Worm (Caenorhabditis elegans) whole organism, midembryonic: ENCODE results near the gene mua-6.
A peak's percentile ranks its signal among the peaks of the same experiment; 100 is the strongest.
"Not testable (repeated sequence)": the region's sequence is repeated elsewhere in the genome, so short reads cannot be mapped to it uniquely, and the experiment has no call there.

ENCODE experiments used
- T22C8.4 ChIP-seq: fragments of 200-800 bp; sonication (Bioruptor generic); IDR thresholded peaks from 2 replicates; pipeline ENCODE4 v1.3.6; 2022; ENCODE audit warnings: missing genetic modification characterization, missing compliant biosample characterization
- cog-1 ChIP-seq: sonication (generic microtip); optimal IDR thresholded peaks from 2 replicates; lab custom pipeline; 2016; ENCODE audit warnings: missing genetic modification characterization, missing compliant biosample characterization
- flt-1 ChIP-seq: fragments of 200-800 bp; sonication (Bioruptor generic); IDR thresholded peaks from 2 replicates; pipeline ENCODE4 v1.3.6; 2022; ENCODE audit warnings: missing genetic modification characterization, missing compliant biosample characterization
- klf-2 ChIP-seq: fragments of 200-800 bp; sonication (Bioruptor generic); conservative IDR thresholded peaks from 2 replicates; pipeline ENCODE4 v1.3.6; 2022; ENCODE audit warnings: missing genetic modification reagents, missing genetic modification characterization, missing compliant biosample characterization
- med-1 ChIP-seq: sonication (generic microtip); optimal IDR thresholded peaks from 2 replicates; lab custom pipeline; 2017; ENCODE audit warnings: missing genetic modification characterization, mild to moderate bottlenecking, missing compliant biosample characterization, antibody characterized with exemption, missing genetic modification reagents; ENCODE audit not compliant: insufficient read depth
- ref-1 ChIP-seq: fragments of 200-800 bp; sonication (Bioruptor generic); conservative IDR thresholded peaks from 2 replicates; pipeline ENCODE4 v1.3.6; 2022; ENCODE audit warnings: missing genetic modification reagents, missing genetic modification characterization, missing compliant biosample characterization
- tab-1 ChIP-seq: fragments of 200-800 bp; sonication (Bioruptor generic); IDR thresholded peaks from 2 replicates; pipeline ENCODE4 v1.3.6; 2022; ENCODE audit warnings: missing genetic modification characterization, missing compliant biosample characterization
- ztf-23 ChIP-seq: fragments of 200-800 bp; sonication (Bioruptor generic); IDR thresholded peaks from 2 replicates; pipeline ENCODE4 v1.3.6; 2022; ENCODE audit warnings: missing genetic modification reagents, missing genetic modification characterization, missing compliant biosample characterization
- ztf-29 ChIP-seq: fragments of 200-800 bp; sonication (Bioruptor generic); IDR thresholded peaks from 2 replicates; pipeline ENCODE4 v1.3.6; 2022; ENCODE audit warnings: missing genetic modification reagents, missing genetic modification characterization, missing compliant biosample characterization

The mua-6 gene

ce11 chrX:16258503-16258902 is 7.0 kb downstream of the mua-6 start:
- no peak for TF ChIP-seq med-1 (GFP tag; lab: Kevin White, UChicago)
- no peak for TF ChIP-seq T22C8.4
- no peak for TF ChIP-seq ref-1
- no peak for TF ChIP-seq cog-1 (tag; lab: Kevin White, UChicago)
- TF ChIP-seq klf-2 (GFP tag; lab: Robert Waterston, UW) = no peak
- no peak for TF ChIP-seq tab-1 (GFP tag; lab: Robert Waterston, UW)
- TF ChIP-seq ztf-23 (GFP tag; lab: Robert Waterston, UW) = no peak
- TF ChIP-seq ztf-29 (GFP tag; lab: Robert Waterston, UW) = no peak
- no peak for TF ChIP-seq flt-1 (GFP tag; lab: Robert Waterston, UW)

- TF ChIP-seq med-1 (GFP tag; lab: Kevin White, UChicago) = no peak
- TF ChIP-seq klf-2 (GFP tag; lab: Robert Waterston, UW) = no peak
- TF ChIP-seq ztf-29 (GFP tag; lab: Robert Waterston, UW) = no peak
- no peak for TF ChIP-seq T22C8.4
- no peak for TF ChIP-seq flt-1 (GFP tag; lab: Robert Waterston, UW)
- no peak for TF ChIP-seq ztf-23 (GFP tag; lab: Robert Waterston, UW)
- TF ChIP-seq cog-1 (tag; lab: Kevin White, UChicago) = no peak
- TF ChIP-seq ref-1 = no peak
- no peak for TF ChIP-seq tab-1 (GFP tag; lab: Robert Waterston, UW)
Observed at ce11 chrX:16250679-16251078, 14.8 kb downstream of the mua-6 start, which contains the start of gene W10G6.6. Gene W10G6.6, minus strand, starts transcription at chrX:16250779.

- no peak for TF ChIP-seq cog-1 (tag; lab: Kevin White, UChicago)
- TF ChIP-seq ref-1 = no peak
- TF ChIP-seq flt-1 (GFP tag; lab: Robert Waterston, UW) = no peak
- no peak for TF ChIP-seq klf-2 (GFP tag; lab: Robert Waterston, UW)
- no peak for TF ChIP-seq tab-1 (GFP tag; lab: Robert Waterston, UW)
- no peak for TF ChIP-seq ztf-23 (GFP tag; lab: Robert Waterston, UW)
- TF ChIP-seq T22C8.4 = no peak
- TF ChIP-seq ztf-29 (GFP tag; lab: Robert Waterston, UW) = no peak
- TF ChIP-seq med-1 (GFP tag; lab: Kevin White, UChicago) = no peak
Observed at ce11 chrX:16244764-16245244, 20.7 kb downstream of the mua-6 start, which contains the start of gene W10G6.1. Gene W10G6.1, plus strand, starts transcription at chrX:16245194.

- 0 out of 2 replicates have a peak, but pooled peaks have one; percentile 25 for TF ChIP-seq tab-1 (GFP tag; lab: Robert Waterston, UW)
- no peak for TF ChIP-seq ztf-23 (GFP tag; lab: Robert Waterston, UW)
- TF ChIP-seq T22C8.4 = no peak
Observed at ce11 chrX:16243129-16243528, 22.4 kb downstream of the mua-6 start.

- TF ChIP-seq flt-1 (GFP tag; lab: Robert Waterston, UW) (no peak), klf-2 (GFP tag; lab: Robert Waterston, UW) (no peak), cog-1 (tag; lab: Kevin White, UChicago) (no peak)
Observed at ce11 chrX:16240626-16241025, 24.9 kb downstream of the mua-6 start.

ce11 chrX:16228622-16229021 is 36.9 kb downstream of the mua-6 start, which contains the start of gene F23A7.5:
Gene F23A7.5, plus strand, starts transcription at chrX:16228922.
- TF ChIP-seq med-1 (GFP tag; lab: Kevin White, UChicago) (no peak), klf-2 (GFP tag; lab: Robert Waterston, UW) (no peak), flt-1 (GFP tag; lab: Robert Waterston, UW) (no peak), ref-1 (no peak), T22C8.4 (no peak), cog-1 (tag; lab: Kevin White, UChicago) (no peak), ztf-29 (GFP tag; lab: Robert Waterston, UW) (no peak), ztf-23 (GFP tag; lab: Robert Waterston, UW) (no peak), tab-1 (GFP tag; lab: Robert Waterston, UW) (no peak)

ce11 chrX:16219710-16220109 is 45.8 kb downstream of the mua-6 start, which contains the start of gene F23A7.3:
Gene F23A7.3, plus strand, starts transcription at chrX:16220010.
- not testable (repeated sequence) for TF ChIP-seq ztf-29 (GFP tag; lab: Robert Waterston, UW); med-1 (GFP tag; lab: Kevin White, UChicago); flt-1 (GFP tag; lab: Robert Waterston, UW)

ce11 chrX:16218306-16218705 is 47.2 kb downstream of the mua-6 start:
- TF ChIP-seq tab-1 (GFP tag; lab: Robert Waterston, UW) = no peak
- TF ChIP-seq ztf-23 (GFP tag; lab: Robert Waterston, UW) = no peak
- TF ChIP-seq ref-1 = no peak
- TF ChIP-seq klf-2 (GFP tag; lab: Robert Waterston, UW) = no peak
- TF ChIP-seq med-1 (GFP tag; lab: Kevin White, UChicago) = no peak

ce11 chrX:16217749-16218148 is 47.7 kb downstream of the mua-6 start:
- peak; percentile 64; the same call in 1 of the 2 replicates for TF ChIP-seq flt-1 (GFP tag; lab: Robert Waterston, UW)
- TF ChIP-seq med-1 (GFP tag; lab: Kevin White, UChicago) = no peak

ce11 chrX:16217108-16217507 is 48.4 kb downstream of the mua-6 start, which contains the start of gene F23A7.1:
Gene F23A7.1, plus strand, starts transcription at chrX:16217408.
- TF ChIP-seq cog-1 (tag; lab: Kevin White, UChicago) = no peak
- no peak for TF ChIP-seq med-1 (GFP tag; lab: Kevin White, UChicago)
- TF ChIP-seq T22C8.4 = no peak
- TF ChIP-seq flt-1 (GFP tag; lab: Robert Waterston, UW) = no peak
- TF ChIP-seq ztf-23 (GFP tag; lab: Robert Waterston, UW) = no peak
- TF ChIP-seq ref-1 = no peak
- TF ChIP-seq tab-1 (GFP tag; lab: Robert Waterston, UW) = no peak
